Worm (Caenorhabditis elegans): Measurements from ENCODE around the gene F54D10.5.

ce11 chrII:3786538-3786937 lies 21.4 kb downstream of the F54D10.5 start:
- no peak for TF ChIP-seq lin-11 (tag; optimal IDR thresholded peaks at IDR 0.05)
- TF ChIP-seq nfya-1 (tag; optimal IDR thresholded peaks at IDR 0.05) = no peak
- no peak for TF ChIP-seq pag-3 (tag; optimal IDR thresholded peaks at IDR 0.05; ENCODE audit: borderline replicate concordance)
- TF ChIP-seq tbx-2 (tag; optimal IDR thresholded peaks at IDR 0.05) = no peak
- no peak for TF ChIP-seq ceh-45 (GFP tag; IDR thresholded peaks at IDR 0.05)
- TF ChIP-seq odd-2 (tag; optimal IDR thresholded peaks at IDR 0.05) = no peak
- no peak for TF ChIP-seq hlh-15 (tag; optimal IDR thresholded peaks at IDR 0.05)
- TF ChIP-seq lim-6 (tag; optimal IDR thresholded peaks at IDR 0.05) = no peak
- TF ChIP-seq ceh-24 (tag; optimal IDR thresholded peaks at IDR 0.05) = no peak

All from whole organism, late embryonic.